Worm (Caenorhabditis elegans) whole organism, L1 larva: ENCODE measurements around the gene srbc-67.

Experiments used
- dpl-1 ChIP-seq, 3 experiments: fragments of 150-350 bp in 2 of 3; sonication (generic microtip) in 1 of 3; optimal IDR thresholded peaks; 2 replicates each; lab custom pipeline; 2014 to 2017; ENCODE audit warnings: missing biosample characterization in 3 of 3, missing genetic modification characterization in 3 of 3, missing genetic modification reagents in 3 of 3
- pag-3 ChIP-seq: sonication (generic microtip); optimal IDR thresholded peaks from 2 replicates; lab custom pipeline; 2017; ENCODE audit warnings: missing genetic modification characterization, mild to moderate bottlenecking, missing compliant biosample characterization, antibody characterized with exemption, borderline replicate concordance; ENCODE audit not compliant: insufficient read depth
- snpc-4 ChIP-seq: fragments of 150-350 bp; optimal IDR thresholded peaks from 2 replicates; lab custom pipeline; 2014; ENCODE audit warnings: missing biosample characterization, missing genetic modification characterization

DNA sequence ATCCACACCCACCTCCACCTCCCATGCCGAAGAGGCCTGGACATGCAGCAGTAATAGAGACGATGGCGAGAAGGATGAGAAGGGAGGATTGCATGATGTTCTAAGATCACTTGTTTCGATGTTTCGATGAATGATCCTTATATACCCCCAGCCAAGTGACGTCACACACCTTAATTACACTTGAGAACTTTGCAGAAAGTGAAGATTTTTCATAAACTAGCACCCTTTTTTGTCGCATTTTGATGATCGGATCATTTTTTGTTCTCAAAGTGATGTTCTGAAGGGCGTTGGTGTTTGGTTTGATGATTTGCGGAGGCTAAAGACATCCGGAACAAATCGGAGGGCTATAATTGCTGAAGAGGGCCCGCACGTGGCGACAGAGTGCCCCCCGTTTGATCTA is 34.7 kb upstream of the srbc-67 start, which contains the start of gene grl-27:
- no peak for TF ChIP-seq snpc-4
- no peak for TF ChIP-seq dpl-1 (GFP tag; optimal IDR thresholded peaks at IDR 0.05; lab: Kevin White, UChicago)
- no peak for TF ChIP-seq pag-3 (tag; lab: Kevin White, UChicago)
